Fruit fly (Drosophila melanogaster) whole organism, embryonic: Measurements from ENCODE around the gene dgt2.

ENCODE experiments used
- Atf3 ChIP-seq: fragments of 200-800 bp; sonication (Bioruptor generic); optimal IDR thresholded peaks from 3 replicates; lab custom pipeline; 2016; ENCODE audit warnings: missing biosample characterization, missing genetic modification characterization
- CG10321 ChIP-seq: fragments of 200-800 bp; sonication (Bioruptor generic); IDR thresholded peaks from 2 replicates; pipeline ENCODE4 v1.3.6; 2022; ENCODE audit warnings: missing biosample characterization, missing genetic modification characterization
- CG10366 ChIP-seq: fragments of 200-800 bp; sonication (Bioruptor generic); IDR thresholded peaks from 2 replicates; pipeline ENCODE4 v1.3.6; 2022; ENCODE audit warnings: missing biosample characterization, missing genetic modification characterization
- CG10431 ChIP-seq: fragments of 200-800 bp; sonication (Bioruptor generic); optimal IDR thresholded peaks from 3 replicates; lab custom pipeline; 2018; ENCODE audit warnings: missing biosample characterization, mild to moderate bottlenecking, missing genetic modification characterization
- CG10979 ChIP-seq: fragments of 200-800 bp; sonication (Bioruptor generic); optimal IDR thresholded peaks from 2 replicates; lab custom pipeline; 2018; ENCODE audit warnings: missing biosample characterization, mild to moderate bottlenecking, missing genetic modification characterization, moderate library complexity
- CG11695 ChIP-seq: fragments of 200-800 bp; sonication (Bioruptor generic); IDR thresholded peaks from 3 replicates; pipeline ENCODE4 v1.3.6; 2022; ENCODE audit warnings: missing biosample characterization, missing genetic modification characterization
- CG1233 ChIP-seq: fragments of 200-800 bp; sonication (Bioruptor generic); optimal IDR thresholded peaks from 4 replicates; lab custom pipeline; 2018; ENCODE audit warnings: missing biosample characterization, mild to moderate bottlenecking, missing genetic modification characterization
- CG15601 ChIP-seq: fragments of 200-800 bp; sonication (Bioruptor generic); optimal IDR thresholded peaks from 3 replicates; lab custom pipeline; 2019; ENCODE audit warnings: missing biosample characterization, mild to moderate bottlenecking, missing genetic modification characterization, moderate library complexity
- CG18619 ChIP-seq: fragments of 200-800 bp; sonication (Bioruptor generic); optimal IDR thresholded peaks from 3 replicates; lab custom pipeline; 2017; ENCODE audit warnings: missing biosample characterization, mild to moderate bottlenecking, missing genetic modification characterization
- CG2678 ChIP-seq: fragments of 200-800 bp; sonication (Bioruptor generic); optimal IDR thresholded peaks from 3 replicates; lab custom pipeline; 2019; ENCODE audit warnings: missing biosample characterization, mild to moderate bottlenecking, missing genetic modification characterization, moderate library complexity
- CG2889 ChIP-seq: fragments of 200-800 bp; sonication (Bioruptor generic); IDR thresholded peaks from 3 replicates; pipeline ENCODE4 v1.3.6; 2022; ENCODE audit warnings: missing biosample characterization, missing genetic modification characterization
- CG30403 ChIP-seq: fragments of 200-800 bp; sonication (Bioruptor generic); optimal IDR thresholded peaks from 3 replicates; lab custom pipeline; 2016; ENCODE audit warnings: missing biosample characterization, missing genetic modification characterization
- CG3163 ChIP-seq: fragments of 200-800 bp; sonication (Bioruptor generic); optimal IDR thresholded peaks from 3 replicates; lab custom pipeline; 2016; ENCODE audit warnings: missing biosample characterization, missing genetic modification characterization
- CG32767 ChIP-seq: fragments of 200-800 bp; sonication (Bioruptor generic); IDR thresholded peaks from 2 replicates; pipeline ENCODE4 v1.3.6; 2022; ENCODE audit warnings: missing biosample characterization, missing genetic modification characterization
- CG3995 ChIP-seq: fragments of 200-800 bp; sonication (Bioruptor generic); optimal IDR thresholded peaks from 3 replicates; lab custom pipeline; 2016; ENCODE audit warnings: missing biosample characterization, missing genetic modification characterization
- CG5180 ChIP-seq: fragments of 200-800 bp; sonication (Bioruptor generic); optimal IDR thresholded peaks from 3 replicates; lab custom pipeline; 2017; ENCODE audit warnings: missing biosample characterization, missing genetic modification characterization, mild to moderate bottlenecking, moderate library complexity, missing genetic modification reagents
- CG8089 ChIP-seq: fragments of 200-800 bp; sonication (Bioruptor generic); optimal IDR thresholded peaks from 3 replicates; lab custom pipeline; 2016; ENCODE audit warnings: missing biosample characterization, missing genetic modification characterization
- CG8388 ChIP-seq: fragments of 200-800 bp; sonication (Bioruptor generic); optimal IDR thresholded peaks from 2 replicates; lab custom pipeline; 2019; ENCODE audit warnings: missing biosample characterization, mild to moderate bottlenecking, missing genetic modification characterization, moderate library complexity
- HHEX ChIP-seq: fragments of 200-800 bp; sonication (Bioruptor generic); optimal IDR thresholded peaks from 3 replicates; lab custom pipeline; 2017; ENCODE audit warnings: missing biosample characterization, mild to moderate bottlenecking, missing genetic modification characterization, missing genetic modification reagents
- HLH4C ChIP-seq: fragments of 200-800 bp; sonication (Bioruptor generic); IDR thresholded peaks from 3 replicates; pipeline ENCODE4 v1.3.6; 2022; ENCODE audit warnings: missing biosample characterization, missing genetic modification characterization; ENCODE audit not compliant: partially characterized antibody
- Hr51 ChIP-seq, 2 experiments: fragments of 200-800 bp; sonication (Bioruptor generic); optimal IDR thresholded peaks; 2 replicates in 1 of 2; 3 replicates in 1 of 2; lab custom pipeline; 2016 to 2018; ENCODE audit warnings: missing biosample characterization in 2 of 2, missing genetic modification characterization in 2 of 2, mild to moderate bottlenecking in 1 of 2, moderate library complexity in 1 of 2
- Lim3 ChIP-seq: fragments of 200-800 bp; sonication (Bioruptor generic); IDR thresholded peaks from 2 replicates; pipeline ENCODE4 v1.3.6; 2022; ENCODE audit warnings: missing biosample characterization, missing genetic modification characterization
- MESR4 ChIP-seq: fragments of 200-800 bp; sonication (Bioruptor generic); optimal IDR thresholded peaks from 2 replicates; lab custom pipeline; 2018; ENCODE audit warnings: missing biosample characterization, mild to moderate bottlenecking, missing genetic modification characterization, moderate library complexity
- Meics ChIP-seq: fragments of 200-800 bp; sonication (Bioruptor generic); optimal IDR thresholded peaks from 2 replicates; lab custom pipeline; 2017; ENCODE audit warnings: missing biosample characterization, mild to moderate bottlenecking, missing genetic modification characterization
- NK7.1 ChIP-seq: fragments of 200-800 bp; sonication (Bioruptor generic); optimal IDR thresholded peaks from 3 replicates; lab custom pipeline; 2016; ENCODE audit warnings: missing biosample characterization, missing genetic modification characterization
- Oaz ChIP-seq: fragments of 200-800 bp; sonication (Bioruptor generic); IDR thresholded peaks from 2 replicates; pipeline ENCODE4 v1.3.6; 2022; ENCODE audit warnings: missing biosample characterization, missing genetic modification characterization
- Ptx1 ChIP-seq: fragments of 200-800 bp; sonication (Bioruptor generic); IDR thresholded peaks from 2 replicates; pipeline ENCODE4 v1.3.6; 2022; ENCODE audit warnings: missing biosample characterization, missing genetic modification characterization
- Ravus ChIP-seq: fragments of 200-800 bp; sonication (Bioruptor generic); IDR thresholded peaks from 2 replicates; pipeline ENCODE4 v1.3.6; 2022; ENCODE audit warnings: missing biosample characterization, missing genetic modification characterization
- Usf ChIP-seq: fragments of 200-800 bp; sonication (Bioruptor generic); optimal IDR thresholded peaks from 2 replicates; lab custom pipeline; 2017; ENCODE audit warnings: missing genotype, missing biosample characterization, missing genetic modification characterization
- cad ChIP-seq: fragments of >200 bp; optimal IDR thresholded peaks from 2 replicates; lab custom pipeline; 2017; ENCODE audit warnings: missing biosample characterization, missing genetic modification characterization
- cg ChIP-seq: fragments of 200-800 bp; sonication (Bioruptor generic); optimal IDR thresholded peaks from 3 replicates; lab custom pipeline; 2019; ENCODE audit warnings: missing biosample characterization, mild to moderate bottlenecking, missing genetic modification characterization, moderate library complexity
- da ChIP-seq: fragments of 200-800 bp; sonication (Bioruptor generic); optimal IDR thresholded peaks from 2 replicates; lab custom pipeline; 2016; ENCODE audit warnings: missing biosample characterization, missing genetic modification characterization
- dysf ChIP-seq: fragments of 200-800 bp; sonication (Bioruptor generic); IDR thresholded peaks from 3 replicates; pipeline ENCODE4 v1.3.6; 2022; ENCODE audit warnings: missing biosample characterization, missing genetic modification characterization
- emc ChIP-seq: fragments of 200-800 bp; sonication (Bioruptor generic); optimal IDR thresholded peaks from 2 replicates; lab custom pipeline; 2016; ENCODE audit warnings: missing biosample characterization, missing genetic modification characterization
- gsb-n ChIP-seq: fragments of 200-800 bp; sonication (Bioruptor generic); optimal IDR thresholded peaks from 3 replicates; lab custom pipeline; 2018; ENCODE audit warnings: missing biosample characterization, mild to moderate bottlenecking, missing genetic modification characterization
- hth ChIP-seq: fragments of >200 bp; optimal IDR thresholded peaks from 2 replicates; lab custom pipeline; 2017; ENCODE audit warnings: inconsistent platforms
- inv ChIP-seq: fragments of 200-800 bp; sonication (Bioruptor generic); IDR thresholded peaks from 2 replicates; pipeline ENCODE4 v1.3.6; 2022; ENCODE audit warnings: missing biosample characterization, missing genetic modification characterization; ENCODE audit not compliant: partially characterized antibody
- kah ChIP-seq: fragments of 200-800 bp; sonication (Bioruptor generic); optimal IDR thresholded peaks from 2 replicates; lab custom pipeline; 2018; ENCODE audit warnings: missing biosample characterization, mild to moderate bottlenecking, missing genetic modification characterization
- odd ChIP-seq: fragments of 200-800 bp; sonication (Bioruptor generic); optimal IDR thresholded peaks from 2 replicates; lab custom pipeline; 2017; ENCODE audit warnings: missing biosample characterization, mild to moderate bottlenecking, missing genetic modification characterization
- onecut ChIP-seq: fragments of 200-800 bp; sonication (Bioruptor generic); IDR thresholded peaks from 2 replicates; pipeline ENCODE4 v1.3.6; 2022; ENCODE audit warnings: missing biosample characterization, missing genetic modification characterization
- phol ChIP-seq: fragments of 200-800 bp; sonication (Bioruptor generic); optimal IDR thresholded peaks from 3 replicates; lab custom pipeline; 2018; ENCODE audit warnings: missing biosample characterization, mild to moderate bottlenecking, missing genetic modification characterization, moderate library complexity
- ro ChIP-seq: fragments of 200-800 bp; sonication (Bioruptor generic); IDR thresholded peaks from 2 replicates; pipeline ENCODE4 v1.3.6; 2022; ENCODE audit warnings: missing biosample characterization, missing genetic modification characterization
- salm ChIP-seq: fragments of 200-800 bp; sonication (Bioruptor generic); optimal IDR thresholded peaks from 2 replicates; lab custom pipeline; 2018; ENCODE audit warnings: missing biosample characterization, mild to moderate bottlenecking, missing genetic modification characterization
- scrt ChIP-seq: fragments of 200-800 bp; sonication (Bioruptor generic); optimal IDR thresholded peaks from 2 replicates; lab custom pipeline; 2018; ENCODE audit warnings: missing biosample characterization, mild to moderate bottlenecking, missing genetic modification characterization, moderate library complexity
- sima ChIP-seq: fragments of 200-800 bp; sonication (Bioruptor generic); optimal IDR thresholded peaks from 2 replicates; lab custom pipeline; 2016; ENCODE audit warnings: missing biosample characterization, missing genetic modification characterization
- stwl ChIP-seq: fragments of 200-800 bp; sonication (Bioruptor generic); optimal IDR thresholded peaks from 3 replicates; lab custom pipeline; 2018; ENCODE audit warnings: missing biosample characterization, mild to moderate bottlenecking, missing genetic modification characterization, moderate library complexity
- sug ChIP-seq: fragments of 200-800 bp; optimal IDR thresholded peaks from 2 replicates; lab custom pipeline; 2019; ENCODE audit warnings: missing biosample characterization, mild to moderate bottlenecking, missing genetic modification characterization, moderate library complexity
- wek ChIP-seq: fragments of 200-800 bp; sonication (Bioruptor generic); optimal IDR thresholded peaks from 3 replicates; lab custom pipeline; 2018; ENCODE audit warnings: missing biosample characterization, mild to moderate bottlenecking, missing genetic modification characterization, moderate library complexity
- zfh1 ChIP-seq: fragments of 200-800 bp; sonication (Bioruptor generic); IDR thresholded peaks from 3 replicates; pipeline ENCODE4 v1.3.6; 2022; ENCODE audit warnings: missing biosample characterization, missing genetic modification characterization

dgt2 gene

dm6 chr2L:12011682-12012655 is 22.2 kb downstream of the dgt2 start (continued):
- TF ChIP-seq salm (tag; lab: Kevin White, UChicago), result peak; percentile 82
- TF ChIP-seq onecut (GFP tag; lab: Robert Waterston, UW), result peak; percentile 84
- peak; percentile 37 for TF ChIP-seq cg (GFP tag; lab: Kevin White, UChicago)
- peak; percentile 51 for TF ChIP-seq CG10431
- peak; percentile 100 for TF ChIP-seq sug (tag; lab: Kevin White, UChicago)
- TF ChIP-seq CG1233 (GFP tag; lab: Kevin White, UChicago), result peak; percentile 58
- peak; percentile 91 for TF ChIP-seq CG5180 (GFP tag; lab: Kevin White, UChicago)
- peak; percentile 69 for TF ChIP-seq wek (GFP tag; lab: Kevin White, UChicago)
- peak; percentile 68 for TF ChIP-seq HHEX (GFP tag; lab: Kevin White, UChicago)
- TF ChIP-seq Oaz (GFP tag; lab: Robert Waterston, UW), result no peak
- TF ChIP-seq inv, result no peak
- peak; percentile 65 for TF ChIP-seq CG10979 (tag; lab: Kevin White, UChicago)
- peak; percentile 30 for TF ChIP-seq emc (GFP tag; lab: Kevin White, UChicago)
- TF ChIP-seq CG8089 (GFP tag; lab: Kevin White, UChicago), result peak; percentile 56
- TF ChIP-seq CG8388, result peak; percentile 29
- no peak for TF ChIP-seq sima
- no peak for TF ChIP-seq Ptx1 (GFP tag; lab: Robert Waterston, UW)
- TF ChIP-seq CG32767, result no peak
- TF ChIP-seq phol (tag; lab: Kevin White, UChicago), result peak; percentile 58
- TF ChIP-seq ro (GFP tag; lab: Robert Waterston, UW), result no peak
- no peak for TF ChIP-seq dysf (GFP tag; lab: Robert Waterston, UW)
- TF ChIP-seq scrt, result no peak
- TF ChIP-seq gsb-n (tag; lab: Kevin White, UChicago), result no peak
- peak; percentile 41 for TF ChIP-seq da (GFP tag; lab: Kevin White, UChicago)
- TF ChIP-seq stwl (tag; lab: Kevin White, UChicago), result peak; percentile 94
- TF ChIP-seq Hr51 (GFP tag; optimal IDR thresholded peaks at IDR 0.05; lab: Kevin White, UChicago), result peak; percentile 72 to 77
- no peak for TF ChIP-seq zfh1 (GFP tag; lab: Robert Waterston, UW)
- peak; percentile 100 for TF ChIP-seq kah (GFP tag; lab: Kevin White, UChicago)
- TF ChIP-seq CG30403 (GFP tag; lab: Kevin White, UChicago), result peak; percentile 72
- TF ChIP-seq Lim3 (GFP tag; lab: Robert Waterston, UW), result no peak
- no peak for TF ChIP-seq Ravus
- peak; percentile 60 for TF ChIP-seq CG18619
- TF ChIP-seq NK7.1, result peak; percentile 68
- peak; percentile 73 for TF ChIP-seq CG3163
- TF ChIP-seq Usf (GFP tag; lab: Kevin White, UChicago), result peak; percentile 30
- peak; percentile 83 for TF ChIP-seq Meics
- TF ChIP-seq HLH4C, result no peak
- no peak for TF ChIP-seq hth
- TF ChIP-seq Atf3 (GFP tag; lab: Kevin White, UChicago), result peak; percentile 2
- no peak for TF ChIP-seq CG10366 (GFP tag; lab: Robert Waterston, UW)
- TF ChIP-seq CG11695, result no peak
- no peak for TF ChIP-seq CG2889 (GFP tag; lab: Robert Waterston, UW)
- peak; percentile 77 for TF ChIP-seq cad (GFP tag; lab: Kevin White, UChicago)
- TF ChIP-seq CG3995 (GFP tag; lab: Kevin White, UChicago), result peak; percentile 87
- TF ChIP-seq CG15601 (tag; lab: Kevin White, UChicago), result peak; percentile 72
- peak; percentile 71 for TF ChIP-seq CG2678 (tag; lab: Kevin White, UChicago)
- TF ChIP-seq MESR4 (GFP tag; lab: Kevin White, UChicago), result peak; percentile 4
- TF ChIP-seq CG10321 (GFP tag; lab: Robert Waterston, UW), result no peak
- TF ChIP-seq odd (GFP tag; lab: Kevin White, UChicago), result peak; percentile 20
